Worm (Caenorhabditis elegans) whole organism, L2 larva: ENCODE measurements around the gene F19B6.1.
A peak's percentile ranks its signal among the peaks of the same experiment; 100 is the strongest.

Experiments used
- C34F6.9 ChIP-seq: fragments of 150-350 bp; optimal IDR thresholded peaks from 2 replicates; lab custom pipeline; 2014; ENCODE audit warnings: missing biosample characterization, missing genetic modification characterization
- F13H6.1 ChIP-seq: sonication (generic microtip); optimal IDR thresholded peaks from 2 replicates; lab custom pipeline; 2016; ENCODE audit warnings: missing genetic modification characterization, missing compliant biosample characterization
- R02D3.7 ChIP-seq: fragments of 150-350 bp; optimal IDR thresholded peaks from 2 replicates; lab custom pipeline; 2014; ENCODE audit warnings: missing biosample characterization, missing genetic modification characterization
- Y55F3AM.14 ChIP-seq: fragments of 200-800 bp; sonication (Bioruptor generic); optimal IDR thresholded peaks from 2 replicates; lab custom pipeline; 2018; ENCODE audit warnings: mild to moderate bottlenecking, missing genetic modification characterization, missing compliant biosample characterization
- ZK546.5 ChIP-seq: sonication (generic microtip); optimal IDR thresholded peaks from 2 replicates; lab custom pipeline; 2017; ENCODE audit warnings: missing biosample characterization, missing genetic modification characterization
- alr-1 ChIP-seq: fragments of 150-350 bp; optimal IDR thresholded peaks from 2 replicates; lab custom pipeline; 2014; ENCODE audit warnings: missing biosample characterization, missing genetic modification characterization
- aly-2 ChIP-seq: fragments of 150-350 bp; optimal IDR thresholded peaks from 2 replicates; lab custom pipeline; 2014; ENCODE audit warnings: missing biosample characterization, missing genetic modification characterization
- ama-1 ChIP-seq: fragments of 150-350 bp; optimal IDR thresholded peaks from 2 replicates; lab custom pipeline; 2018; ENCODE audit warnings: inconsistent platforms
- blmp-1 ChIP-seq: sonication (generic microtip); optimal IDR thresholded peaks from 2 replicates; lab custom pipeline; 2017; ENCODE audit warnings: missing genetic modification characterization, mild to moderate bottlenecking, missing compliant biosample characterization, antibody characterized with exemption, moderate library complexity; ENCODE audit not compliant: insufficient read depth
- ceh-82 ChIP-seq: fragments of 150-350 bp; optimal IDR thresholded peaks from 2 replicates; lab custom pipeline; 2014; ENCODE audit warnings: missing biosample characterization, missing genetic modification characterization
- dmd-4 ChIP-seq: sonication (generic microtip); optimal IDR thresholded peaks from 2 replicates; lab custom pipeline; 2017; ENCODE audit warnings: missing biosample characterization, missing genetic modification characterization
- elt-3 ChIP-seq: sonication (generic microtip); optimal IDR thresholded peaks from 2 replicates; lab custom pipeline; 2017; ENCODE audit warnings: missing biosample characterization, missing genetic modification characterization
- fos-1 ChIP-seq: fragments of 150-350 bp; optimal IDR thresholded peaks from 2 replicates; lab custom pipeline; 2014; ENCODE audit warnings: missing biosample characterization, missing genetic modification characterization
- gmeb-1 ChIP-seq: fragments of 150-350 bp; optimal IDR thresholded peaks from 2 replicates; lab custom pipeline; 2014; ENCODE audit warnings: missing biosample characterization, missing genetic modification characterization
- lin-11 ChIP-seq: fragments of 150-350 bp; sonication (generic microtip); optimal IDR thresholded peaks from 2 replicates; lab custom pipeline; 2014; ENCODE audit warnings: missing biosample characterization, missing genetic modification characterization, inconsistent platforms, mixed read lengths
- lin-13 ChIP-seq: fragments of 150-350 bp; optimal IDR thresholded peaks from 2 replicates; lab custom pipeline; 2014; ENCODE audit warnings: missing biosample characterization, missing genetic modification reagents, missing genetic modification characterization
- lin-39 ChIP-seq: fragments of 150-350 bp; optimal IDR thresholded peaks from 2 replicates; lab custom pipeline; 2014; ENCODE audit warnings: missing biosample characterization, missing genetic modification reagents, missing genetic modification characterization
- lsy-2 ChIP-seq, 2 experiments: fragments of 150-350 bp in 1 of 2; sonication (generic microtip) in 1 of 2; optimal IDR thresholded peaks; 2 replicates each; lab custom pipeline; 2014 to 2017; ENCODE audit warnings: missing biosample characterization in 2 of 2, missing genetic modification characterization in 2 of 2
- mbf-1 ChIP-seq: sonication (generic microtip); optimal IDR thresholded peaks from 2 replicates; lab custom pipeline; 2017; ENCODE audit warnings: missing biosample characterization, missing genetic modification characterization
- mdl-1 ChIP-seq, 2 experiments: fragments of 150-350 bp in 1 of 2; sonication (generic microtip) in 1 of 2; optimal IDR thresholded peaks; 2 replicates each; lab custom pipeline; 2017; ENCODE audit warnings: missing biosample characterization in 2 of 2, missing genetic modification characterization in 2 of 2
- nhr-10 ChIP-seq: sonication (generic microtip); optimal IDR thresholded peaks from 2 replicates; lab custom pipeline; 2017; ENCODE audit warnings: missing biosample characterization, missing genetic modification characterization
- nhr-11 ChIP-seq: fragments of 150-350 bp; optimal IDR thresholded peaks from 2 replicates; lab custom pipeline; 2014; ENCODE audit warnings: missing biosample characterization, missing genetic modification characterization
- nhr-12 ChIP-seq: fragments of 150-350 bp; optimal IDR thresholded peaks from 2 replicates; lab custom pipeline; 2014; ENCODE audit warnings: missing biosample characterization, missing genetic modification characterization
- nhr-129 ChIP-seq: fragments of 150-350 bp; optimal IDR thresholded peaks from 2 replicates; lab custom pipeline; 2014; ENCODE audit warnings: missing biosample characterization, missing genetic modification characterization
- nhr-21 ChIP-seq: fragments of 150-350 bp; optimal IDR thresholded peaks from 2 replicates; lab custom pipeline; 2014; ENCODE audit warnings: missing biosample characterization, missing genetic modification characterization
- nhr-23 ChIP-seq: fragments of 150-350 bp; optimal IDR thresholded peaks from 2 replicates; lab custom pipeline; 2014; ENCODE audit warnings: missing biosample characterization, missing genetic modification reagents, missing genetic modification characterization
- nhr-25 ChIP-seq: fragments of 150-350 bp; sonication (generic microtip); optimal IDR thresholded peaks from 3 replicates; lab custom pipeline; 2014; ENCODE audit warnings: missing biosample characterization, missing genetic modification characterization
- nhr-6 ChIP-seq: fragments of 150-350 bp; optimal IDR thresholded peaks from 2 replicates; lab custom pipeline; 2014; ENCODE audit warnings: missing biosample characterization, missing genetic modification characterization
- nhr-77 ChIP-seq: fragments of 150-350 bp; optimal IDR thresholded peaks from 2 replicates; lab custom pipeline; 2014; ENCODE audit warnings: missing biosample characterization, missing genetic modification characterization
- peb-1 ChIP-seq: fragments of 150-350 bp; optimal IDR thresholded peaks from 2 replicates; lab custom pipeline; 2014; ENCODE audit warnings: missing biosample characterization, missing genetic modification characterization
- skn-1 ChIP-seq: sonication (generic microtip); optimal IDR thresholded peaks from 2 replicates; lab custom pipeline; 2017; ENCODE audit warnings: missing biosample characterization, missing genetic modification characterization
- sma-3 ChIP-seq: sonication (generic microtip); optimal IDR thresholded peaks from 2 replicates; lab custom pipeline; 2016; ENCODE audit warnings: missing genetic modification reagents, missing genetic modification characterization, missing compliant biosample characterization
- sma-9 ChIP-seq, 2 experiments: fragments of 150-350 bp in 1 of 2; sonication (generic microtip) in 1 of 2; optimal IDR thresholded peaks; 2 replicates each; lab custom pipeline; 2014 to 2016; ENCODE audit warnings: missing genetic modification characterization in 2 of 2, mild to moderate bottlenecking in 1 of 2, missing biosample characterization in 1 of 2, missing compliant biosample characterization in 1 of 2, missing genetic modification reagents in 1 of 2, moderate library complexity in 1 of 2
- snpc-4 ChIP-seq: fragments of 150-350 bp; optimal IDR thresholded peaks from 2 replicates; lab custom pipeline; 2014; ENCODE audit warnings: missing biosample characterization, missing genetic modification characterization
- unc-39 ChIP-seq: fragments of 150-350 bp; optimal IDR thresholded peaks from 2 replicates; lab custom pipeline; 2014; ENCODE audit warnings: missing biosample characterization, missing genetic modification characterization
- zag-1 ChIP-seq: fragments of 150-350 bp; optimal IDR thresholded peaks from 2 replicates; lab custom pipeline; 2014; ENCODE audit warnings: missing biosample characterization, missing genetic modification characterization
- ztf-1 ChIP-seq: fragments of 200-800 bp; sonication (Bioruptor generic); conservative IDR thresholded peaks from 2 replicates; pipeline ENCODE4 v1.3.6; 2022; ENCODE audit warnings: missing genetic modification characterization, missing compliant biosample characterization
- ztf-4 ChIP-seq: fragments of 150-350 bp; optimal IDR thresholded peaks from 2 replicates; lab custom pipeline; 2014; ENCODE audit warnings: missing biosample characterization, missing genetic modification characterization

F19B6.1 gene

ce11 chrIV:12301161-12301560 lies 34.7 kb downstream of the F19B6.1 start, which contains the start of gene oac-59:
oac-59 (minus strand) TSS chrIV:12301261.
- no peak for TF ChIP-seq nhr-21
- TF ChIP-seq sma-3 (GFP tag; lab: Kevin White, UChicago), result no peak
- TF ChIP-seq elt-3, result no peak
- TF ChIP-seq C34F6.9 (tag; lab: Kevin White, UChicago), result no peak
- TF ChIP-seq nhr-25 (tag; lab: Kevin White, UChicago), result no peak
- TF ChIP-seq snpc-4, result no peak
- TF ChIP-seq, all 48 proteins: peak for 0

DNA sequence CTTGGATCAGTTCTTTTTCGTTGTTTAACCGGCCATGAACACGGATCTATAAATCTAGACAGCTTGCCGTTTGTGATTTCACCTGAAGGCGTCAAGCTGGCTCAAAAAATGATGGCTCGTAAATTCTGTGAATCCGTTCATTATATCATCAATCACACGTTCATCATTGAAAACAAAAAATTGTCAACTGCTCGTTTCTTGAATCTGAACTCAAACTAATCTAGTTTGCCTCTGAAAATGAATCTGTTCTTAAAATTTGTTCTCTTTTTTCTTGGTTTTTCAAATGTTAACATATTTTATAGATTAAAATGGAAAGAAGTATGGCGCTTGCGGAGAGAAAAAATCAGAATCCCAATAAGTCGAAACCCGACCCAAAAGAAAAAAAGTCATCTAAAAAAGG lies 45.1 kb downstream of the F19B6.1 start, which contains the start of gene C42C1.8:
TSS of gene C42C1.8 (plus strand) at position 301 of the 400 bp plus-strand sequence.
- TF ChIP-seq ztf-4 (tag; lab: Kevin White, UChicago) (no peak), lin-11 (tag; lab: Kevin White, UChicago) (no peak), zag-1 (tag; lab: Kevin White, UChicago) (no peak), alr-1 (tag; lab: Kevin White, UChicago) (no peak), lsy-2 (tag; optimal IDR thresholded peaks at IDR 0.05; lab: Kevin White, UChicago) (no peak), fos-1 (tag; lab: Kevin White, UChicago) (no peak), aly-2 (no peak), lin-13 (no peak), nhr-77 (tag; lab: Kevin White, UChicago) (no peak), nhr-25 (tag; lab: Kevin White, UChicago) (no peak)

DNA sequence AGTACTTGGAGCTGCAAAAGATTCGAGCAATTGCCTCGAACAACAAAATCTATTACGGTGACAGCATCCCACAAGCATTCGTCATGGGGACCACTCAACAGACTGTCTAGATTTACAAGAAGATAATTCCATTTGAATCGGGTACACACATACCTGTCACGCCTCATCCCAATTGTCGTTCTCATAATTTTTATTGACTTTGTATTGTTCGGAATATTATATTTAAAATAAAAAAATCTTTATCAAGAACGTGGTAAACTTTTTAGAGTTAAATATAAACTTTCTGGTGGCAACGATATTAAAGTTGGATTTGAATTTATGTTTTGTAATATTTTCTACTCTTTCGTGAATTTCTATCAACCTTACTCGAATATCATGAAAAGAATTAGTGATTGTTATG lies 46.7 kb downstream of the F19B6.1 start, which contains the start of gene C42C1.9:
TSS of gene C42C1.9 (plus strand) at position 301 of the 400 bp plus-strand sequence.
- TF ChIP-seq ZK546.5 (tag; lab: Kevin White, UChicago) (no peak), nhr-23 (tag; lab: Kevin White, UChicago) (no peak), ama-1 (lab: Kevin White, UChicago) (no peak), sma-9 (GFP tag; optimal IDR thresholded peaks at IDR 0.05; lab: Kevin White, UChicago) (no peak), sma-9 (tag; optimal IDR thresholded peaks at IDR 0.05; lab: Kevin White, UChicago) (no peak), skn-1 (tag; lab: Kevin White, UChicago) (no peak), F13H6.1 (tag; lab: Kevin White, UChicago) (no peak), mbf-1 (tag; lab: Kevin White, UChicago) (no peak), unc-39 (no peak), nhr-11 (no peak), mdl-1 (tag; optimal IDR thresholded peaks at IDR 0.05; lab: Kevin White, UChicago) (no peak), nhr-12 (no peak), ztf-1 (GFP tag; lab: Robert Waterston, UW) (no peak), lin-39 (tag; lab: Kevin White, UChicago) (no peak), gmeb-1 (tag; lab: Kevin White, UChicago) (no peak), peb-1 (tag; lab: Kevin White, UChicago) (no peak), C34F6.9 (tag; lab: Kevin White, UChicago) (no peak), ceh-82 (tag; lab: Kevin White, UChicago) (no peak), nhr-77 (tag; lab: Kevin White, UChicago) (no peak), dmd-4 (no peak)

DNA sequence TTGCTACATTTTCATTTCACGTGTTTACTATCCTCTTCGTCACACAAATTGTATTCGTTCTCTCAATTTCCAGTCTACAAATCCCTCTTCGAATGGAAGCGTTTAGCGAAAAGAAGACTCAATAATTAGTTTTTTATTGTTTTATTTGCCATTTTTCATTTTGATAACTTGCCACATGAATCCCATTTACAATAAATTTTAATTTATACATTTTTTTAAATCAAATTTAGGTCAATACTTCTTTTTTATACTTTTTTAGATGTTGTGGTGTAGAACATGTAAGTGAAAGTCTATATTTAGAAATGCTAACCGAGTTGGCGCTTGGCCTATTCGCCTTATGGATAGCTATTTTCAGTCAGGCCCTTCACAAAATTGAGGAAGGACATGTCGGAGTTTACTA lies 48.2 kb downstream of the F19B6.1 start, which contains the start of gene erl-1:
TSS of gene erl-1 (plus strand) at position 301 of the 400 bp plus-strand sequence.
- TF ChIP-seq nhr-12 (no peak), ama-1 (lab: Kevin White, UChicago) (no peak), ceh-82 (tag; lab: Kevin White, UChicago) (no peak), nhr-10 (tag; lab: Kevin White, UChicago) (no peak), blmp-1 (tag; lab: Kevin White, UChicago) (no peak), nhr-77 (tag; lab: Kevin White, UChicago) (no peak), nhr-21 (no peak), snpc-4 (no peak), R02D3.7 (no peak)

ce11 chrIV:12282873-12283272 lies 53.0 kb downstream of the F19B6.1 start, which contains the start of gene hpo-12:
hpo-12 (plus strand) TSS chrIV:12283173.
- no peak for TF ChIP-seq sma-3 (GFP tag; lab: Kevin White, UChicago)
- no peak for TF ChIP-seq Y55F3AM.14 (GFP tag; lab: Kevin White, UChicago)
- TF ChIP-seq nhr-129, result peak; percentile 10
- TF ChIP-seq nhr-6 (tag; lab: Kevin White, UChicago), result no peak
- TF ChIP-seq aly-2, result no peak
